Worm (Caenorhabditis elegans): ENCODE data around the gene pst-1.

The pst-1 gene

ce11 chrV:5949674-5950149, 6.4 kb downstream of the pst-1 start:
- TF ChIP-seq tbx-37 (GFP tag; conservative IDR thresholded peaks at IDR 0.05) = no peak
- no peak for TF ChIP-seq B0310.2 (tag; optimal IDR thresholded peaks at IDR 0.05)
- no peak for TF ChIP-seq hnd-1 (tag; optimal IDR thresholded peaks at IDR 0.05)
- TF ChIP-seq tra-4 (tag; optimal IDR thresholded peaks at IDR 0.05) = no peak
- TF ChIP-seq F13C5.2 (tag; optimal IDR thresholded peaks at IDR 0.05) = no peak
- TF ChIP-seq ets-7 (tag; optimal IDR thresholded peaks at IDR 0.05) = no peak
- TF ChIP-seq ama-1 (optimal IDR thresholded peaks at IDR 0.05) = no peak
- no peak for TF ChIP-seq flt-1 (GFP tag; IDR thresholded peaks at IDR 0.05)
- no peak for TF ChIP-seq aly-1 (tag; optimal IDR thresholded peaks at IDR 0.05)
- TF ChIP-seq scrt-1 (GFP tag; IDR thresholded peaks at IDR 0.05) = no peak
- TF ChIP-seq ceh-36 (tag; optimal IDR thresholded peaks at IDR 0.05) = no peak
- no peak for TF ChIP-seq hmg-4 (GFP tag; optimal IDR thresholded peaks at IDR 0.05)
- no peak for TF ChIP-seq hmbx-1 (tag; optimal IDR thresholded peaks at IDR 0.05)
- no peak for TF ChIP-seq sea-1 (GFP tag; conservative IDR thresholded peaks at IDR 0.05)
- TF ChIP-seq pes-1 (GFP tag; IDR thresholded peaks at IDR 0.05) = no peak
- no peak for TF ChIP-seq tbx-11 (GFP tag; IDR thresholded peaks at IDR 0.05)

- TF ChIP-seq scrt-1 (GFP tag; IDR thresholded peaks at IDR 0.05) = no peak
- no peak for TF ChIP-seq tbx-37 (GFP tag; conservative IDR thresholded peaks at IDR 0.05)
- no peak for TF ChIP-seq F13C5.2 (tag; optimal IDR thresholded peaks at IDR 0.05)
- no peak for TF ChIP-seq ceh-13 (GFP tag; optimal IDR thresholded peaks at IDR 0.05)
- TF ChIP-seq aly-1 (tag; optimal IDR thresholded peaks at IDR 0.05) = no peak
- TF ChIP-seq ama-1 (optimal IDR thresholded peaks at IDR 0.05) = no peak
- TF ChIP-seq ets-7 (tag; optimal IDR thresholded peaks at IDR 0.05) = no peak
- no peak for TF ChIP-seq hmg-4 (GFP tag; optimal IDR thresholded peaks at IDR 0.05)
- TF ChIP-seq B0310.2 (tag; optimal IDR thresholded peaks at IDR 0.05) = no peak
- TF ChIP-seq hmbx-1 (tag; optimal IDR thresholded peaks at IDR 0.05) = no peak
- no peak for TF ChIP-seq pes-1 (GFP tag; IDR thresholded peaks at IDR 0.05)
These were observed 7.9 kb downstream of the pst-1 start, which contains the start of gene M03F8.1 for ce11 chrV:5951133-5951532. TSS of gene M03F8.1 (plus strand) at chrV:5951433.

- TF ChIP-seq F13C5.2 (tag; optimal IDR thresholded peaks at IDR 0.05) = no peak
- TF ChIP-seq ceh-13 (GFP tag; optimal IDR thresholded peaks at IDR 0.05) = no peak
- no peak for TF ChIP-seq hmg-4 (GFP tag; optimal IDR thresholded peaks at IDR 0.05)
- no peak for TF ChIP-seq flt-1 (GFP tag; IDR thresholded peaks at IDR 0.05)
- TF ChIP-seq ceh-36 (tag; optimal IDR thresholded peaks at IDR 0.05) = no peak
- no peak for TF ChIP-seq B0310.2 (tag; optimal IDR thresholded peaks at IDR 0.05)
- TF ChIP-seq tra-4 (tag; optimal IDR thresholded peaks at IDR 0.05) = no peak
- TF ChIP-seq tbx-11 (GFP tag; IDR thresholded peaks at IDR 0.05) = no peak
- TF ChIP-seq hnd-1 (tag; optimal IDR thresholded peaks at IDR 0.05) = no peak
- no peak for TF ChIP-seq pes-1 (GFP tag; IDR thresholded peaks at IDR 0.05)
- TF ChIP-seq sea-1 (GFP tag; conservative IDR thresholded peaks at IDR 0.05) = no peak
- no peak for TF ChIP-seq aly-1 (tag; optimal IDR thresholded peaks at IDR 0.05)
- TF ChIP-seq tbx-37 (GFP tag; conservative IDR thresholded peaks at IDR 0.05) = no peak
These were observed 9.8 kb downstream of the pst-1 start for ce11 chrV:5953086-5953485.

ce11 chrV:5954747-5955146, 11.5 kb downstream of the pst-1 start, which contains the start of gene M03F8.6:
TSS of gene M03F8.6 (minus strand) at chrV:5954847.
- TF ChIP-seq ets-7 (tag; optimal IDR thresholded peaks at IDR 0.05) (no peak), hmg-4 (GFP tag; optimal IDR thresholded peaks at IDR 0.05) (no peak), tra-4 (tag; optimal IDR thresholded peaks at IDR 0.05) (no peak), ama-1 (optimal IDR thresholded peaks at IDR 0.05) (no peak), ceh-36 (tag; optimal IDR thresholded peaks at IDR 0.05) (no peak), flt-1 (GFP tag; IDR thresholded peaks at IDR 0.05) (no peak)

- TF ChIP-seq tbx-37 (GFP tag; conservative IDR thresholded peaks at IDR 0.05) = no peak
- TF ChIP-seq hmg-4 (GFP tag; optimal IDR thresholded peaks at IDR 0.05) = no peak
- no peak for TF ChIP-seq tra-4 (tag; optimal IDR thresholded peaks at IDR 0.05)
- TF ChIP-seq hmbx-1 (tag; optimal IDR thresholded peaks at IDR 0.05) = no peak
- TF ChIP-seq aly-1 (tag; optimal IDR thresholded peaks at IDR 0.05) = no peak
These were observed 12.4 kb downstream of the pst-1 start for ce11 chrV:5955627-5956026.

- TF ChIP-seq sea-1 (GFP tag; conservative IDR thresholded peaks at IDR 0.05) = no peak
- TF ChIP-seq hmbx-1 (tag; optimal IDR thresholded peaks at IDR 0.05) = no peak
- no peak for TF ChIP-seq hmg-4 (GFP tag; optimal IDR thresholded peaks at IDR 0.05)
- no peak for TF ChIP-seq scrt-1 (GFP tag; IDR thresholded peaks at IDR 0.05)
- no peak for TF ChIP-seq flt-1 (GFP tag; IDR thresholded peaks at IDR 0.05)
- no peak for TF ChIP-seq ama-1 (optimal IDR thresholded peaks at IDR 0.05)
- TF ChIP-seq ceh-36 (tag; optimal IDR thresholded peaks at IDR 0.05) = no peak
- no peak for TF ChIP-seq ets-7 (tag; optimal IDR thresholded peaks at IDR 0.05)
These were observed 18.2 kb downstream of the pst-1 start, which contains the start of gene mcp-1 for ce11 chrV:5961516-5961915. TSS of gene mcp-1 (plus strand) at chrV:5961807.

ce11 chrV:5963092-5963491, 19.8 kb downstream of the pst-1 start:
- TF ChIP-seq tbx-37 (GFP tag; conservative IDR thresholded peaks at IDR 0.05) (no peak), ceh-13 (GFP tag; optimal IDR thresholded peaks at IDR 0.05) (no peak), tra-4 (tag; optimal IDR thresholded peaks at IDR 0.05) (no peak), ceh-36 (tag; optimal IDR thresholded peaks at IDR 0.05) (no peak)

ce11 chrV:5963696-5964095, 20.4 kb downstream of the pst-1 start, which contains the start of gene pcm-1:
TSS of gene pcm-1 (minus strand) at chrV:5963882.
- TF ChIP-seq aly-1 (tag; optimal IDR thresholded peaks at IDR 0.05) (no peak), sea-1 (GFP tag; conservative IDR thresholded peaks at IDR 0.05) (no peak), pes-1 (GFP tag; IDR thresholded peaks at IDR 0.05) (no peak), tra-4 (tag; optimal IDR thresholded peaks at IDR 0.05) (no peak), tbx-37 (GFP tag; conservative IDR thresholded peaks at IDR 0.05) (no peak), ceh-13 (GFP tag; optimal IDR thresholded peaks at IDR 0.05) (no peak), ets-7 (tag; optimal IDR thresholded peaks at IDR 0.05) (no peak), hmg-4 (GFP tag; optimal IDR thresholded peaks at IDR 0.05) (no peak), hnd-1 (tag; optimal IDR thresholded peaks at IDR 0.05) (no peak), hmbx-1 (tag; optimal IDR thresholded peaks at IDR 0.05) (no peak)

Data from whole organism, early embryonic.